Worm (Caenorhabditis elegans): ENCODE measurements around the gene T09F3.2.

ce11 chrII:10437840-10438239, 46.9 kb downstream of the T09F3.2 start:
- TF ChIP-seq ceh-34 (tag; optimal IDR thresholded peaks at IDR 0.05) (no peak), tbx-2 (tag; optimal IDR thresholded peaks at IDR 0.05) (no peak)
